Fruit fly (Drosophila melanogaster) whole organism, embryonic: ENCODE measurements around the gene Pdh.
A peak's percentile ranks its signal among the peaks of the same experiment; 100 is the strongest.

Experiments used
- Adf1 ChIP-seq: fragments of 200-800 bp; sonication (Bioruptor generic); IDR thresholded peaks from 2 replicates; pipeline ENCODE4 v1.3.6; 2022; ENCODE audit warnings: missing biosample characterization, missing genetic modification characterization
- Awh ChIP-seq: fragments of 200-800 bp; sonication (Bioruptor generic); IDR thresholded peaks from 2 replicates; pipeline ENCODE4, ENCODE4 v1.3.6; 2022; ENCODE audit warnings: missing biosample characterization, missing genetic modification characterization
- Blimp-1 ChIP-seq: fragments of 200-800 bp; sonication (Bioruptor generic); optimal IDR thresholded peaks from 3 replicates; lab custom pipeline; 2018; ENCODE audit warnings: missing biosample characterization, missing genetic modification characterization, mild to moderate bottlenecking, moderate library complexity, missing genetic modification reagents
- CG10462 ChIP-seq: fragments of 200-800 bp; sonication (Bioruptor generic); optimal IDR thresholded peaks from 2 replicates; lab custom pipeline; 2016; ENCODE audit warnings: missing biosample characterization, missing genetic modification characterization
- CG10979 ChIP-seq: fragments of 200-800 bp; sonication (Bioruptor generic); optimal IDR thresholded peaks from 2 replicates; lab custom pipeline; 2018; ENCODE audit warnings: missing biosample characterization, mild to moderate bottlenecking, missing genetic modification characterization, moderate library complexity
- CG11093 ChIP-seq: fragments of 200-800 bp; sonication (Bioruptor generic); IDR thresholded peaks from 3 replicates; pipeline ENCODE4 v1.3.6; 2022; ENCODE audit warnings: missing biosample characterization, missing genetic modification characterization
- CG11247 ChIP-seq: fragments of 200-800 bp; sonication (Bioruptor generic); IDR thresholded peaks from 2 replicates; pipeline ENCODE4 v1.3.6; 2022; ENCODE audit warnings: missing biosample characterization, missing genetic modification characterization
- CG12391 ChIP-seq: fragments of 200-800 bp; sonication (Bioruptor generic); optimal IDR thresholded peaks from 3 replicates; lab custom pipeline; 2018; ENCODE audit warnings: missing biosample characterization, mild to moderate bottlenecking, missing genetic modification characterization, moderate library complexity
- CG13296 ChIP-seq: fragments of 200-800 bp; sonication (Bioruptor generic); optimal IDR thresholded peaks from 3 replicates; lab custom pipeline; 2018; ENCODE audit warnings: missing biosample characterization, mild to moderate bottlenecking, missing genetic modification characterization
- CG31388 ChIP-seq: fragments of 200-800 bp; sonication (Bioruptor generic); optimal IDR thresholded peaks from 2 replicates; lab custom pipeline; 2016; ENCODE audit warnings: missing biosample characterization, missing genetic modification characterization
- CG32772 ChIP-seq: fragments of 200-800 bp; sonication (Bioruptor generic); IDR thresholded peaks from 2 replicates; pipeline ENCODE4 v1.3.6; 2022; ENCODE audit warnings: missing biosample characterization, missing genetic modification characterization
- CG34422 ChIP-seq: fragments of 200-800 bp; sonication (Bioruptor generic); IDR thresholded peaks from 3 replicates; pipeline ENCODE4 v1.3.6; 2022; ENCODE audit warnings: missing biosample characterization, missing genetic modification characterization
- CG4424 ChIP-seq: fragments of 200-800 bp; sonication (Bioruptor generic); optimal IDR thresholded peaks from 3 replicates; lab custom pipeline; 2016; ENCODE audit warnings: missing biosample characterization, missing genetic modification characterization
- CG7271 ChIP-seq: fragments of 200-800 bp; sonication (Bioruptor generic); optimal IDR thresholded peaks from 2 replicates; lab custom pipeline; 2018; ENCODE audit warnings: missing biosample characterization, mild to moderate bottlenecking, missing genetic modification characterization, moderate library complexity
- CG7839 ChIP-seq: fragments of 200-800 bp; sonication (Bioruptor generic); optimal IDR thresholded peaks from 3 replicates; lab custom pipeline; 2018; ENCODE audit warnings: missing biosample characterization, mild to moderate bottlenecking, missing genetic modification characterization, moderate library complexity
- CG8765 ChIP-seq: fragments of 200-800 bp; sonication (Bioruptor generic); IDR thresholded peaks from 2 replicates; pipeline ENCODE4 v1.3.6; 2022; ENCODE audit warnings: missing biosample characterization, missing genetic modification characterization
- CG9727 ChIP-seq: fragments of 200-800 bp; sonication (Bioruptor generic); optimal IDR thresholded peaks from 3 replicates; lab custom pipeline; 2017; ENCODE audit warnings: missing biosample characterization, mild to moderate bottlenecking, missing genetic modification characterization
- CHES-1-like ChIP-seq: fragments of 200-800 bp; sonication (Bioruptor generic); optimal IDR thresholded peaks from 2 replicates; lab custom pipeline; 2016; ENCODE audit warnings: missing biosample characterization, missing genetic modification characterization
- D ChIP-seq, 2 experiments: fragments of 200-800 bp in 1 of 2; fragments of >200 bp in 1 of 2; sonication (Bioruptor generic) in 1 of 2; optimal IDR thresholded peaks; 2 replicates in 1 of 2; 3 replicates in 1 of 2; lab custom pipeline; 2017; ENCODE audit warnings: mild to moderate bottlenecking in 1 of 2, missing biosample characterization in 1 of 2, missing genetic modification characterization in 1 of 2, missing genetic modification reagents in 1 of 2
- Drgx ChIP-seq: fragments of 200-800 bp; sonication (Bioruptor generic); IDR thresholded peaks from 2 replicates; pipeline ENCODE4 v1.3.6; 2022; ENCODE audit warnings: missing biosample characterization, missing genetic modification characterization
- Ets97D ChIP-seq: fragments of 200-800 bp; sonication (Bioruptor generic); optimal IDR thresholded peaks from 3 replicates; lab custom pipeline; 2016; ENCODE audit warnings: missing biosample characterization, missing genetic modification characterization
- GATAe ChIP-seq: fragments of 200-800 bp; sonication (Bioruptor generic); conservative IDR thresholded peaks from 2 replicates; pipeline ENCODE4 v1.3.6; 2022; ENCODE audit warnings: missing biosample characterization, missing genetic modification characterization
- Hsf ChIP-seq: fragments of 200-800 bp; sonication (Bioruptor generic); optimal IDR thresholded peaks from 3 replicates; lab custom pipeline; 2016; ENCODE audit warnings: missing biosample characterization, missing genetic modification characterization
- Med ChIP-seq: fragments of 200-800 bp; sonication (Bioruptor generic); peaks from one replicate; lab custom pipeline; 2016; ENCODE audit warnings: missing biosample characterization, missing genetic modification characterization, mild to moderate bottlenecking, inconsistent platforms, moderate library complexity
- Oli ChIP-seq: fragments of 200-800 bp; sonication (Bioruptor generic); optimal IDR thresholded peaks from 2 replicates; lab custom pipeline; 2018; ENCODE audit warnings: missing biosample characterization, mild to moderate bottlenecking, missing genetic modification characterization, moderate library complexity
- Optix ChIP-seq: fragments of 200-800 bp; sonication (Bioruptor generic); IDR thresholded peaks from 3 replicates; pipeline ENCODE4 v1.3.6; 2022; ENCODE audit warnings: missing biosample characterization, missing genetic modification characterization
- Pdp1 ChIP-seq, 2 experiments: fragments of 200-800 bp; sonication (Bioruptor generic); optimal IDR thresholded peaks; 3 replicates each; lab custom pipeline; 2016; ENCODE audit warnings: missing biosample characterization in 2 of 2, missing genetic modification characterization in 2 of 2, mild to moderate bottlenecking in 1 of 2, moderate library complexity in 1 of 2
- Sox100B ChIP-seq: fragments of 200-800 bp; sonication (Bioruptor generic); optimal IDR thresholded peaks from 3 replicates; lab custom pipeline; 2018; ENCODE audit warnings: missing biosample characterization, mild to moderate bottlenecking, missing genetic modification characterization
- bigmax ChIP-seq: fragments of 200-800 bp; sonication (Bioruptor generic); optimal IDR thresholded peaks from 2 replicates; lab custom pipeline; 2018; ENCODE audit warnings: missing biosample characterization, mild to moderate bottlenecking, missing genetic modification characterization
- bsh ChIP-seq, 2 experiments: fragments of 200-800 bp; sonication (Bioruptor generic); optimal IDR thresholded peaks; 2 replicates each; lab custom pipeline; 2017 to 2018; ENCODE audit warnings: mild to moderate bottlenecking in 2 of 2, missing biosample characterization in 2 of 2, missing genetic modification characterization in 2 of 2, moderate library complexity in 1 of 2
- chinmo ChIP-seq: fragments of 200-800 bp; sonication (Bioruptor generic); IDR thresholded peaks from 4 replicates; pipeline ENCODE4 v1.3.6; 2022; ENCODE audit warnings: missing biosample characterization, missing genetic modification characterization; ENCODE audit not compliant: partially characterized antibody
- dmrt11E ChIP-seq: fragments of 200-800 bp; sonication (Bioruptor generic); optimal IDR thresholded peaks from 3 replicates; lab custom pipeline; 2018; ENCODE audit warnings: missing biosample characterization, mild to moderate bottlenecking, missing genetic modification characterization, moderate library complexity
- emc ChIP-seq: fragments of 200-800 bp; sonication (Bioruptor generic); optimal IDR thresholded peaks from 2 replicates; lab custom pipeline; 2016; ENCODE audit warnings: missing biosample characterization, missing genetic modification characterization
- fd96Cb ChIP-seq: fragments of 200-800 bp; sonication (Bioruptor generic); optimal IDR thresholded peaks from 2 replicates; lab custom pipeline; 2018; ENCODE audit warnings: missing biosample characterization, mild to moderate bottlenecking, missing genetic modification characterization, moderate library complexity
- grau ChIP-seq: fragments of 200-800 bp; optimal IDR thresholded peaks from 3 replicates; lab custom pipeline; 2019; ENCODE audit warnings: missing biosample characterization, mild to moderate bottlenecking, missing genetic modification characterization, moderate library complexity
- lbe ChIP-seq: fragments of 200-800 bp; sonication (Bioruptor generic); optimal IDR thresholded peaks from 2 replicates; lab custom pipeline; 2016; ENCODE audit warnings: missing biosample characterization, mild to moderate bottlenecking, missing genetic modification characterization
- nmo ChIP-seq: fragments of 200-800 bp; sonication (Bioruptor generic); optimal IDR thresholded peaks from 2 replicates; lab custom pipeline; 2018; ENCODE audit warnings: missing biosample characterization, mild to moderate bottlenecking, missing genetic modification characterization, moderate library complexity
- nom ChIP-seq: fragments of 200-800 bp; sonication (Bioruptor generic); optimal IDR thresholded peaks from 2 replicates; lab custom pipeline; 2017; ENCODE audit warnings: missing biosample characterization, missing genetic modification characterization, mild to moderate bottlenecking, moderate library complexity, missing genetic modification reagents
- sd ChIP-seq: fragments of 200-800 bp; sonication (Bioruptor generic); optimal IDR thresholded peaks from 3 replicates; lab custom pipeline; 2018; ENCODE audit warnings: missing biosample characterization, mild to moderate bottlenecking, missing genetic modification characterization, moderate library complexity
- sens ChIP-seq: fragments of 200-800 bp; sonication (Bioruptor generic); peaks from one replicate; lab custom pipeline; 2016; ENCODE audit warnings: missing biosample characterization, missing genetic modification characterization
- sima ChIP-seq: fragments of 200-800 bp; sonication (Bioruptor generic); optimal IDR thresholded peaks from 2 replicates; lab custom pipeline; 2016; ENCODE audit warnings: missing biosample characterization, missing genetic modification characterization

Pdh gene

dm6 chr3L:16367240-16367639 is 13.1 kb upstream of the Pdh start, which contains the start of gene Cpr72Ec:
TSS of gene Cpr72Ec (minus strand) at chr3L:16367340.
- TF ChIP-seq CG7271 (tag; lab: Kevin White, UChicago) (no peak), chinmo (0 out of 4 replicates have a peak, but pooled peaks have one; percentile 22)

DNA sequence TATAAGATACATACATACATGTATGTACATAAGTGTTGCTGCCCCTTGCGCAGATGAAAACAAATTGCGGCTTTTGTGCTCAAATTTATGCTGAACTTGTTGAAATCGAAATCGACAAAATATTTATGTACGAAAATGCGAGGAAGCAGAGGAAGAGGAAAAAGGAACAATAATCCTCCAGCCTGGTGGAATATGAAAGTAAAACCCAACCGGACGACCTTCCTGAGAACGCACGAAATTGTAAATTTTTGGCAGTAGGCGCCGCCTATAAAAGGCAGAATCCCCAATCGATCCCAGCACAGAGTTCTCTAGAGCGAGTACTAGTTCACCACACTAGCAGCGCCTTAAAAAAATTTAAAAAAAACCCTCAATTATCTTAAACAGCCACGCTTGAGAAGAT is 10.5 kb upstream of the Pdh start, which contains the start of gene Cpr72Eb:
Gene Cpr72Eb, plus strand, starts transcription at position 301 of the 400 bp plus-strand sequence.
- TF ChIP-seq Adf1, result no peak
- no peak for TF ChIP-seq D (optimal IDR thresholded peaks at IDR 0.05; lab: Kevin White, UChicago)
- no peak for TF ChIP-seq D (GFP tag; optimal IDR thresholded peaks at IDR 0.05; lab: Kevin White, UChicago)
- no peak for TF ChIP-seq CG11247 (GFP tag; lab: Robert Waterston, UW)
- TF ChIP-seq CG9727 (GFP tag; lab: Kevin White, UChicago), result no peak
- TF ChIP-seq CHES-1-like (GFP tag; lab: Kevin White, UChicago), result no peak
- TF ChIP-seq emc, result no peak
- no peak for TF ChIP-seq Ets97D
- TF ChIP-seq Oli (tag; lab: Kevin White, UChicago), result no peak
- TF ChIP-seq Awh (GFP tag; lab: Robert Waterston, UW), result no peak
- no peak for TF ChIP-seq Pdp1 (GFP tag; optimal IDR thresholded peaks at IDR 0.05; lab: Kevin White, UChicago)
- TF ChIP-seq bigmax (GFP tag; lab: Kevin White, UChicago), result no peak

- no peak for TF ChIP-seq sima (GFP tag; lab: Kevin White, UChicago)
- TF ChIP-seq CG32772 (GFP tag; lab: Robert Waterston, UW), result no peak
- TF ChIP-seq CG7839 (tag; lab: Kevin White, UChicago), result peak; percentile 8
- no peak for TF ChIP-seq sd
- peak; percentile 1 for TF ChIP-seq CG12391
- TF ChIP-seq Optix (GFP tag; lab: Robert Waterston, UW), result no peak
- TF ChIP-seq CG31388 (GFP tag; lab: Kevin White, UChicago), result no peak
- no peak for TF ChIP-seq nmo (GFP tag; lab: Kevin White, UChicago)
- peak; percentile 9 for TF ChIP-seq CG4424 (GFP tag; lab: Kevin White, UChicago)
- TF ChIP-seq Hsf, result peak; percentile 6
- no peak for TF ChIP-seq CG11093 (GFP tag; lab: Robert Waterston, UW)
- no peak for TF ChIP-seq GATAe
- TF ChIP-seq fd96Cb (tag; lab: Kevin White, UChicago), result peak; percentile 13
- TF ChIP-seq bsh (GFP tag; optimal IDR thresholded peaks at IDR 0.05; lab: Kevin White, UChicago), result peak in 1 of 2 experiments; percentile 64
- no peak for TF ChIP-seq dmrt11E
- TF ChIP-seq CG8765 (GFP tag; lab: Robert Waterston, UW), result no peak
- peak; percentile 5 for TF ChIP-seq grau (tag; lab: Kevin White, UChicago)
- peak; percentile 30 for TF ChIP-seq Blimp-1 (GFP tag; lab: Kevin White, UChicago)
- peak; percentile 47 for TF ChIP-seq lbe (GFP tag; lab: Kevin White, UChicago)
- TF ChIP-seq CG10462 (GFP tag; lab: Kevin White, UChicago), result no peak
- peak; percentile 16 for TF ChIP-seq CG10979
- peak; percentile 89 for TF ChIP-seq nom (GFP tag; lab: Kevin White, UChicago)
- peak; percentile 75 for TF ChIP-seq sens (GFP tag; lab: Kevin White, UChicago)
- TF ChIP-seq CG13296 (GFP tag; lab: Kevin White, UChicago), result no peak
- peak; percentile 44 for TF ChIP-seq Med (GFP tag; lab: Kevin White, UChicago)
- TF ChIP-seq Sox100B (GFP tag; lab: Kevin White, UChicago), result peak; percentile 6
- TF ChIP-seq CG34422 (GFP tag; lab: Robert Waterston, UW), result no peak
- peak; percentile 63 for TF ChIP-seq Drgx (GFP tag; lab: Robert Waterston, UW)
These were observed 10.1 kb upstream of the Pdh start for dm6 chr3L:16364182-16364581.
